Worm (Caenorhabditis elegans) whole organism, early embryonic: ENCODE results near the gene C06E2.2.

Experiments used
- B0310.2 ChIP-seq: sonication (generic microtip); optimal IDR thresholded peaks from 2 replicates; lab custom pipeline; 2016; ENCODE audit warnings: mild to moderate bottlenecking, missing genetic modification characterization, missing compliant biosample characterization
- F13C5.2 ChIP-seq: sonication (generic microtip); optimal IDR thresholded peaks from 2 replicates; lab custom pipeline; 2017; ENCODE audit warnings: mild to moderate bottlenecking, missing genetic modification characterization, inconsistent platforms, missing compliant biosample characterization
- aly-1 ChIP-seq: sonication (generic microtip); optimal IDR thresholded peaks from 2 replicates; lab custom pipeline; 2016; ENCODE audit warnings: missing genetic modification characterization, missing compliant biosample characterization
- ama-1 ChIP-seq: fragments of 150-350 bp; optimal IDR thresholded peaks from 2 replicates; lab custom pipeline; 2014
- ceh-13 ChIP-seq: fragments of 200-800 bp; sonication (Bioruptor generic); optimal IDR thresholded peaks from 2 replicates; lab custom pipeline; 2018; ENCODE audit warnings: mild to moderate bottlenecking, missing genetic modification characterization, missing compliant biosample characterization
- ceh-36 ChIP-seq: sonication (generic microtip); optimal IDR thresholded peaks from 2 replicates; lab custom pipeline; 2016; ENCODE audit warnings: missing genetic modification characterization, inconsistent platforms, missing compliant biosample characterization
- ets-7 ChIP-seq: sonication (generic microtip); optimal IDR thresholded peaks from 2 replicates; lab custom pipeline; 2016; ENCODE audit warnings: missing genotype, missing genetic modification characterization, missing compliant biosample characterization
- flt-1 ChIP-seq: fragments of 200-800 bp; sonication (Bioruptor generic); IDR thresholded peaks from 2 replicates; pipeline ENCODE4 v1.3.6; 2022; ENCODE audit warnings: missing genetic modification characterization, missing compliant biosample characterization
- hmbx-1 ChIP-seq: sonication (generic microtip); optimal IDR thresholded peaks from 2 replicates; lab custom pipeline; 2016; ENCODE audit warnings: mild to moderate bottlenecking, missing genetic modification characterization, missing compliant biosample characterization
- hmg-4 ChIP-seq: fragments of 200-800 bp; sonication (Bioruptor generic); optimal IDR thresholded peaks from 2 replicates; lab custom pipeline; 2018; ENCODE audit warnings: mild to moderate bottlenecking, missing genetic modification characterization, missing compliant biosample characterization
- hnd-1 ChIP-seq: sonication (generic microtip); optimal IDR thresholded peaks from 2 replicates; lab custom pipeline; 2016; ENCODE audit warnings: missing genetic modification characterization, missing compliant biosample characterization
- tbx-37 ChIP-seq: fragments of 200-800 bp; sonication (Bioruptor generic); conservative IDR thresholded peaks from 2 replicates; pipeline ENCODE4 v1.3.6; 2022; ENCODE audit warnings: missing genetic modification reagents, missing genetic modification characterization, missing compliant biosample characterization
- tra-4 ChIP-seq: sonication (generic microtip); optimal IDR thresholded peaks from 2 replicates; lab custom pipeline; 2017; ENCODE audit warnings: missing genetic modification characterization, missing compliant biosample characterization

DNA sequence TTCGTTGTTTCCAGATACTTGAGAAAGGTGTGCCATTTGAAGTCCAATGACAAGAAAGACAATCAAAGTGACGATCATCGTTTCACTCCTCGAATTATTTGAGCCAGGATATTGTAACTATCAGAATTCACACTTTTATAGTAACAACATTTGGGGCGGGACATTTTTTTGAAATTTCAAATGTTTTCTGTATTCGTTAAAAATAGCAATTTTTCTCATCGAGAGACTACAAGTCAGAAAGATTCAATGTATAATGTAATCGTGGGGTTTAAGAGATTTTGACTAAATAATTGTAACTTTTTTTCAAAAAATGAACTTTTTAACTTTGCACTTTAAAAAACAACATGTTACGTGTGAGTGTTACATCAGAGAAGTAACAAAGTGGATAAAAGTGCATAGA, 12.9 kb upstream of the C06E2.2 start, which contains the start of gene ins-9:
- TF ChIP-seq ceh-13 (GFP tag; lab: Kevin White, UChicago): no peak
- TF ChIP-seq ama-1 (lab: Kevin White, UChicago): no peak
- no peak for TF ChIP-seq flt-1 (GFP tag; lab: Robert Waterston, UW)
- no peak for TF ChIP-seq hnd-1 (tag; lab: Kevin White, UChicago)
- no peak for TF ChIP-seq ceh-36
- no peak for TF ChIP-seq aly-1 (tag; lab: Kevin White, UChicago)
- TF ChIP-seq tbx-37 (GFP tag; lab: Robert Waterston, UW): no peak
- TF ChIP-seq F13C5.2 (tag; lab: Kevin White, UChicago): no peak
- no peak for TF ChIP-seq hmbx-1
- no peak for TF ChIP-seq B0310.2
- TF ChIP-seq tra-4 (tag; lab: Kevin White, UChicago): no peak
- no peak for TF ChIP-seq hmg-4
- no peak for TF ChIP-seq ets-7 (tag; lab: Kevin White, UChicago)
